Worm (Caenorhabditis elegans) whole organism, L4 larva: ENCODE measurements around the gene T27D12.1.
A peak's percentile ranks its signal among the peaks of the same experiment; 100 is the strongest.

Source experiments
- D1046.2 ChIP-seq: fragments of 200-800 bp; sonication (Bioruptor generic); IDR thresholded peaks from 2 replicates; pipeline ENCODE4 v1.3.6; 2022; ENCODE audit warnings: missing genetic modification characterization, missing compliant biosample characterization
- F26F4.8 ChIP-seq: fragments of 200-800 bp; sonication (Bioruptor generic); conservative IDR thresholded peaks from 2 replicates; pipeline ENCODE4 v1.3.6; 2022; ENCODE audit warnings: missing genetic modification characterization, missing compliant biosample characterization
- F49E8.2 ChIP-seq: sonication (generic microtip); optimal IDR thresholded peaks from 2 replicates; lab custom pipeline; 2016; ENCODE audit warnings: missing compliant biosample characterization, mild to moderate bottlenecking, missing genetic modification characterization, borderline replicate concordance
- Y48G9A.11 ChIP-seq: fragments of 200-800 bp; sonication (Bioruptor generic); IDR thresholded peaks from 2 replicates; pipeline ENCODE4 v1.3.6; 2022; ENCODE audit warnings: missing genetic modification reagents, missing genetic modification characterization, missing compliant biosample characterization
- aha-1 ChIP-seq: fragments of 150-350 bp; peaks from one replicate; lab custom pipeline; 2014; ENCODE audit warnings: missing biosample characterization, missing genetic modification characterization
- ceh-32 ChIP-seq: sonication (generic microtip); optimal IDR thresholded peaks from 2 replicates; lab custom pipeline; 2016; ENCODE audit warnings: mild to moderate bottlenecking, missing genetic modification characterization, missing compliant biosample characterization; ENCODE audit not compliant: poor library complexity
- ceh-44 ChIP-seq: fragments of 200-800 bp; sonication (Bioruptor generic); IDR thresholded peaks from 2 replicates; pipeline ENCODE4 v1.3.6; 2022; ENCODE audit warnings: missing genetic modification reagents, missing genetic modification characterization, missing compliant biosample characterization
- ceh-82 ChIP-seq: sonication (generic microtip); optimal IDR thresholded peaks from 2 replicates; lab custom pipeline; 2017; ENCODE audit warnings: missing biosample characterization, missing genetic modification characterization
- ces-1 ChIP-seq: fragments of 150-350 bp; sonication (generic microtip); optimal IDR thresholded peaks from 4 replicates; lab custom pipeline; 2014; ENCODE audit warnings: missing biosample characterization, missing genetic modification reagents, missing genetic modification characterization
- cey-2 ChIP-seq: sonication (generic microtip); optimal IDR thresholded peaks from 3 replicates; lab custom pipeline; 2017; ENCODE audit warnings: missing genetic modification characterization, mild to moderate bottlenecking, missing compliant biosample characterization, antibody characterized with exemption, borderline replicate concordance; ENCODE audit not compliant: insufficient read depth
- daf-12 ChIP-seq: fragments of 150-350 bp; optimal IDR thresholded peaks from 2 replicates; lab custom pipeline; 2014; ENCODE audit warnings: missing biosample characterization, missing genetic modification reagents, missing genetic modification characterization
- daf-16 ChIP-seq, 3 experiments: sonication (generic microtip); optimal IDR thresholded peaks; 2 replicates each; lab custom pipeline; 2016 to 2017; ENCODE audit warnings: missing genetic modification characterization in 3 of 3, missing genetic modification reagents in 3 of 3, mild to moderate bottlenecking in 2 of 3, missing compliant biosample characterization in 2 of 3, missing biosample characterization in 1 of 3, moderate library complexity in 1 of 3
- daf-19 ChIP-seq: fragments of 200-800 bp; sonication (Bioruptor generic); conservative IDR thresholded peaks from 2 replicates; pipeline ENCODE4 v1.3.6; 2022; ENCODE audit warnings: missing genetic modification characterization, missing compliant biosample characterization
- dmd-8 ChIP-seq: fragments of 200-800 bp; sonication (Bioruptor generic); IDR thresholded peaks from 2 replicates; pipeline ENCODE4 v1.3.6; 2022; ENCODE audit warnings: missing genetic modification characterization, missing compliant biosample characterization
- dve-1 ChIP-seq: sonication (generic microtip); optimal IDR thresholded peaks from 2 replicates; lab custom pipeline; 2017; ENCODE audit warnings: antibody characterized with exemption, mild to moderate bottlenecking, missing genetic modification characterization, missing compliant biosample characterization; ENCODE audit not compliant: insufficient read depth
- egl-43 ChIP-seq: fragments of 200-800 bp; sonication (Bioruptor generic); IDR thresholded peaks from 2 replicates; pipeline ENCODE4 v1.3.6; 2022; ENCODE audit warnings: missing genetic modification reagents, missing genetic modification characterization, missing compliant biosample characterization
- gei-8 ChIP-seq: fragments of 200-800 bp; sonication (Bioruptor generic); optimal IDR thresholded peaks from 2 replicates; lab custom pipeline; 2018; ENCODE audit warnings: mild to moderate bottlenecking, missing genetic modification characterization, missing compliant biosample characterization
- hif-1 ChIP-seq, 2 experiments: sonication (generic microtip); optimal IDR thresholded peaks; 2 replicates each; lab custom pipeline; 2016 to 2017; ENCODE audit warnings: missing compliant biosample characterization in 2 of 2, missing genetic modification characterization in 2 of 2, missing genetic modification reagents in 2 of 2, missing genotype in 2 of 2, mild to moderate bottlenecking in 1 of 2
- hlh-30 ChIP-seq: sonication (generic microtip); optimal IDR thresholded peaks from 2 replicates; lab custom pipeline; 2017; ENCODE audit warnings: antibody characterized with exemption, mild to moderate bottlenecking, missing genetic modification characterization, missing compliant biosample characterization; ENCODE audit not compliant: insufficient read depth
- lim-7 ChIP-seq: fragments of 200-800 bp; sonication (Bioruptor generic); IDR thresholded peaks from 2 replicates; pipeline ENCODE4 v1.3.6; 2022; ENCODE audit warnings: missing genetic modification characterization, missing compliant biosample characterization
- lin-15B ChIP-seq: fragments of 150-350 bp; sonication (generic microtip); optimal IDR thresholded peaks from 3 replicates; lab custom pipeline; 2014; ENCODE audit warnings: missing biosample characterization, missing genetic modification characterization
- lin-39 ChIP-seq: fragments of 150-350 bp; optimal IDR thresholded peaks from 2 replicates; lab custom pipeline; 2014; ENCODE audit warnings: missing biosample characterization, missing genetic modification reagents, missing genetic modification characterization
- lir-3 ChIP-seq: sonication (generic microtip); optimal IDR thresholded peaks from 2 replicates; lab custom pipeline; 2016; ENCODE audit warnings: mild to moderate bottlenecking, missing genetic modification characterization, missing compliant biosample characterization
- madf-5 ChIP-seq, 2 experiments: fragments of 200-800 bp; sonication (Bioruptor generic); IDR thresholded peaks; 2 replicates each; pipeline ENCODE4 v1.3.6; 2022; ENCODE audit warnings: missing compliant biosample characterization in 2 of 2, missing genetic modification characterization in 2 of 2
- mdl-1 ChIP-seq, 2 experiments: fragments of 150-350 bp in 1 of 2; sonication (generic microtip) in 1 of 2; optimal IDR thresholded peaks; 2 replicates each; lab custom pipeline; 2014 to 2017; ENCODE audit warnings: missing biosample characterization in 2 of 2, missing genetic modification characterization in 2 of 2
- mxl-2 ChIP-seq: fragments of 200-800 bp; sonication (Bioruptor generic); conservative IDR thresholded peaks from 2 replicates; pipeline ENCODE4 v1.3.6; 2022; ENCODE audit warnings: missing genetic modification reagents, missing genetic modification characterization, missing compliant biosample characterization
- nhr-11 ChIP-seq: fragments of 150-350 bp; optimal IDR thresholded peaks from 2 replicates; lab custom pipeline; 2014; ENCODE audit warnings: missing biosample characterization, missing genetic modification characterization
- nhr-237 ChIP-seq: sonication (generic microtip); optimal IDR thresholded peaks from 2 replicates; lab custom pipeline; 2017; ENCODE audit warnings: missing biosample characterization, missing genetic modification characterization
- nhr-41 ChIP-seq: fragments of 200-800 bp; sonication (Bioruptor generic); IDR thresholded peaks from 2 replicates; pipeline ENCODE4 v1.3.6; 2022; ENCODE audit warnings: missing genetic modification reagents, missing genetic modification characterization, missing compliant biosample characterization
- nhr-48 ChIP-seq: sonication (generic microtip); optimal IDR thresholded peaks from 2 replicates; lab custom pipeline; 2016; ENCODE audit warnings: mild to moderate bottlenecking, missing genetic modification characterization, missing compliant biosample characterization
- nhr-77 ChIP-seq: fragments of 150-350 bp; optimal IDR thresholded peaks from 2 replicates; lab custom pipeline; 2014; ENCODE audit warnings: missing biosample characterization, missing genetic modification characterization
- pha-4 ChIP-seq, 2 experiments: fragments of 150-350 bp in 1 of 2; fragments of 200-800 bp in 1 of 2; sonication (Bioruptor generic) in 1 of 2; IDR thresholded peaks in 1 of 2; optimal IDR thresholded peaks in 1 of 2; 2 replicates each; pipeline versions ENCODE4 v1.3.6 to Lab custom; 2014 to 2022; ENCODE audit warnings: missing genetic modification characterization in 2 of 2, missing genetic modification reagents in 2 of 2, missing biosample characterization in 1 of 2, missing compliant biosample characterization in 1 of 2
- php-3 ChIP-seq: fragments of 200-800 bp; sonication (Bioruptor generic); IDR thresholded peaks from 2 replicates; pipeline ENCODE4 v1.3.6; 2022; ENCODE audit warnings: missing genetic modification reagents, missing genetic modification characterization, missing compliant biosample characterization
- rbr-2 ChIP-seq: sonication (generic microtip); optimal IDR thresholded peaks from 2 replicates; lab custom pipeline; 2016; ENCODE audit warnings: missing genotype, missing genetic modification characterization, missing compliant biosample characterization
- saeg-2 ChIP-seq: fragments of 200-800 bp; sonication (Bioruptor generic); IDR thresholded peaks from 2 replicates; pipeline ENCODE4 v1.3.6; 2022; ENCODE audit warnings: missing genetic modification reagents, missing genetic modification characterization, missing compliant biosample characterization
- sdz-12 ChIP-seq: fragments of 200-800 bp; sonication (Bioruptor generic); optimal IDR thresholded peaks from 2 replicates; lab custom pipeline; 2018; ENCODE audit warnings: mild to moderate bottlenecking, missing genetic modification characterization, missing compliant biosample characterization
- snpc-4 ChIP-seq: fragments of 150-350 bp; optimal IDR thresholded peaks from 2 replicates; lab custom pipeline; 2014; ENCODE audit warnings: missing biosample characterization, missing genetic modification characterization
- tag-97 ChIP-seq: fragments of 200-800 bp; sonication (Bioruptor generic); IDR thresholded peaks from 2 replicates; pipeline ENCODE4 v1.3.6; 2022; ENCODE audit warnings: missing genetic modification characterization, missing compliant biosample characterization
- tra-1 ChIP-seq: fragments of 200-800 bp; sonication (Bioruptor generic); IDR thresholded peaks from 2 replicates; pipeline ENCODE4 v1.3.6; 2022; ENCODE audit warnings: missing genetic modification reagents, missing genetic modification characterization, missing compliant biosample characterization
- unc-39 ChIP-seq: sonication (generic microtip); optimal IDR thresholded peaks from 2 replicates; lab custom pipeline; 2017; ENCODE audit warnings: missing biosample characterization, missing genetic modification characterization
- unc-62 ChIP-seq, 3 experiments: fragments of 150-350 bp in 1 of 3; sonication (generic microtip); optimal IDR thresholded peaks in 2 of 3; peaks in 1 of 3; 1 replicate in 1 of 3; 2 replicates in 2 of 3; lab custom pipeline; 2014 to 2017; ENCODE audit warnings: missing biosample characterization in 3 of 3, missing genetic modification characterization in 3 of 3, missing genetic modification reagents in 3 of 3, missing genotype in 1 of 3
- zag-1 ChIP-seq: fragments of 150-350 bp; optimal IDR thresholded peaks from 2 replicates; lab custom pipeline; 2014; ENCODE audit warnings: missing biosample characterization, missing genetic modification characterization
- zfp-2 ChIP-seq: sonication (generic microtip); optimal IDR thresholded peaks from 2 replicates; lab custom pipeline; 2016; ENCODE audit warnings: mild to moderate bottlenecking, missing genetic modification characterization, missing compliant biosample characterization
- ztf-7 ChIP-seq: fragments of 150-350 bp; optimal IDR thresholded peaks from 2 replicates; lab custom pipeline; 2014; ENCODE audit warnings: missing biosample characterization, missing genetic modification characterization

T27D12.1 gene

DNA sequence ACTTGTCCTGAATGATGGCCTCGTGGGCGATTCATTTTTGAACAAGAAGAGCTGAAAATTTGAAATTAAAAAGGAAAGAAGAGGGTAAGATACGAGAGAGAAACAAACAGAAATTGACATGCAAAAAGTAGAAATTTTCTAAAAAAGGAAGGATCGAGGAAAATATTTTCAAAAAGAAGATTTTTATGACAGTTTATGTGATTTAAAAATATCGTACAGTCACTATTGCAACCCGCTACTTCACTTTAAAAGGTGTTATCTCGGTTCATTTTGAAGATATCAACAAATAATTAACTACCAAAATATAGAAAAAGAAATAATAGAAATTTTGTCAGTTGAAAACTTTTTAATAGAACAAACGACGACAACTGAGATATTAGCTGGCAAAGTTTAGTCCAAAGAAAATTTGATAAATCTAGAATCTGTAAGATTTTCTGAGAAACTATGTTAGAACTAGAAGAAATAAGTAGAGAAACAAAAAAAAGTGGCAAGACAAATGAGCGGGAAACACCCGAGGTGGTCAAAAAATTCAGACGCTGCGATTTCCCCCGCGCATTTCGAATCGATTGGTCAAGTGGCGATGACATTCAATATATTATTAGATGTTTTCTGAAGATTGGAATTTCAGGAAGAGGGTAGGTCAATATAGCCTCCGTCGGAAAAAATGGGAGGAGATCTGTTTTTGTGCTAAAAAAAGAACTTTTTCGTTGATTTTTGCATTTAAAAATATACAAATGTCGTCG is 18.7 kb upstream of the T27D12.1 start, which contains the start of gene Y6D1A.1:
Gene Y6D1A.1 (minus strand): TSS at position 51 of the 743 bp plus-strand sequence.
- TF ChIP-seq unc-62 (GFP tag; optimal IDR thresholded peaks at IDR 0.05 in 1 of 2; lab: Kevin White, UChicago): peak in 1 of 2 experiments; percentile 55
- TF ChIP-seq unc-62 (tag; optimal IDR thresholded peaks at IDR 0.05; lab: Kevin White, UChicago): no peak
- no peak for TF ChIP-seq nhr-48 (tag; lab: Kevin White, UChicago)

DNA sequence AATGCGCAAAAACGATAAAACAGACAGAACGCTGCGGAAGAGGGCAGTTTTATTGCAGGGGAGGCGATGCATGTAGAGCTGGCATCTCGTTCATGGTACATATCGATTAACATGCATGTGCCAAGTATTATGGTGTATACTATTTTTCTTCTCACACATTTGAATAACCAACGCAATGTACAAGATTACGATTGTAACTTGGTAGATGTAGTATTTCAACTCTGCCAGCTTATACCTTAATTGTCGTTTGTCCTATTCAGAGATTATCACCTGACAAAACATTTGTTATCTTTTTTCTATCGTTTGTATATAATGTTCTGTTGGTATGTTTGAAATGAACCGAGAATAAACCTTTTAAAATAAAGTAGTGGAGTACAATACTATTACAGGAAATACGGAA is 12.5 kb upstream of the T27D12.1 start, which contains the start of gene pes-5:
Gene pes-5 (minus strand): TSS at position 101 of the 400 bp plus-strand sequence.
- TF ChIP-seq zfp-2 (tag; lab: Kevin White, UChicago): no peak

DNA sequence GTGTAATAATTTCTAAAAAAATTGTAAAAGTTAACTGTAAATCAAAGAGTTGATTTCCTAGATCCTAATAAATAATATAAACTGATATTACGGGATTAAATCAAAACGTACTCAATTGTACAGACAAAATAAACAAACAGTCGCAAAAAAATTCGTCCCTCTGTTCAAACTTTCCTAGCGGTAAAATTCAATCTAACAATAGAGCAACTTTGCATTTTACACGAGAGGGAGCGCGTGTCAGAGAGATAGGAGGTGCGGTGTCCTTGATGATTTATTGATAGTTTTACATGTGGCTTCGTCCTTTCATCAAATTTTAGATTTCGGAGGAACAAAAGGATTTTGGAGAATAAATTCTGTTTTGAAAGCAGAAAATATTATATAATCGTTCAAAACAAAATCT is 11.8 kb upstream of the T27D12.1 start:
- no peak for TF ChIP-seq gei-8
- no peak for TF ChIP-seq D1046.2 (GFP tag; lab: Robert Waterston, UW)
- no peak for TF ChIP-seq dve-1 (tag; lab: Kevin White, UChicago)
- TF ChIP-seq tra-1: no peak
- TF ChIP-seq saeg-2 (GFP tag; lab: Robert Waterston, UW): no peak
- TF ChIP-seq dmd-8 (GFP tag; lab: Robert Waterston, UW): no peak
- TF ChIP-seq mdl-1 (tag; optimal IDR thresholded peaks at IDR 0.05; lab: Kevin White, UChicago): peak in 1 of 2 experiments; percentile 60
- no peak for TF ChIP-seq hif-1 (tag; optimal IDR thresholded peaks at IDR 0.05; lab: Kevin White, UChicago)
- no peak for TF ChIP-seq rbr-2 (tag; lab: Kevin White, UChicago)
- TF ChIP-seq pha-4 (GFP tag; IDR thresholded peaks at IDR 0.05; lab: Robert Waterston, UW): no peak
- peak; percentile 70 for TF ChIP-seq pha-4 (tag; optimal IDR thresholded peaks at IDR 0.05; lab: Kevin White, UChicago)
- TF ChIP-seq php-3 (GFP tag; lab: Robert Waterston, UW): no peak
- TF ChIP-seq mxl-2 (GFP tag; lab: Robert Waterston, UW): no peak
- no peak for TF ChIP-seq F26F4.8 (GFP tag; lab: Robert Waterston, UW)
- TF ChIP-seq ceh-44: no peak
- TF ChIP-seq zag-1 (tag; lab: Kevin White, UChicago): no peak
- TF ChIP-seq ceh-32 (tag; lab: Kevin White, UChicago): no peak
- no peak for TF ChIP-seq aha-1 (tag; lab: Kevin White, UChicago)
- TF ChIP-seq nhr-77 (tag; lab: Kevin White, UChicago): no peak
- no peak for TF ChIP-seq nhr-237
- no peak for TF ChIP-seq snpc-4 (tag; lab: Kevin White, UChicago)
- no peak for TF ChIP-seq lir-3 (tag; lab: Kevin White, UChicago)
- TF ChIP-seq ceh-82: no peak
- TF ChIP-seq nhr-11: no peak
- TF ChIP-seq nhr-41 (GFP tag; lab: Robert Waterston, UW): no peak
- no peak for TF ChIP-seq tag-97
- peak; percentile 91 for TF ChIP-seq hlh-30 (tag; lab: Kevin White, UChicago)
- no peak for TF ChIP-seq daf-12 (tag; lab: Kevin White, UChicago)
- TF ChIP-seq daf-16 (GFP tag; optimal IDR thresholded peaks at IDR 0.05; lab: Kevin White, UChicago): no peak
- TF ChIP-seq daf-16 (tag; optimal IDR thresholded peaks at IDR 0.05; lab: Kevin White, UChicago): peak; percentile 12
- TF ChIP-seq lin-15B (tag; lab: Kevin White, UChicago): no peak
- no peak for TF ChIP-seq egl-43 (GFP tag; lab: Robert Waterston, UW)
- no peak for TF ChIP-seq Y48G9A.11 (GFP tag; lab: Robert Waterston, UW)
- TF ChIP-seq unc-39 (tag; lab: Kevin White, UChicago): no peak
- no peak for TF ChIP-seq madf-5 (GFP tag; IDR thresholded peaks at IDR 0.05; lab: Robert Waterston, UW)
- TF ChIP-seq ztf-7 (tag; lab: Kevin White, UChicago): no peak
- no peak for TF ChIP-seq F49E8.2 (tag; lab: Kevin White, UChicago)
- TF ChIP-seq daf-19 (GFP tag; lab: Robert Waterston, UW): no peak
- no peak for TF ChIP-seq sdz-12 (GFP tag; lab: Kevin White, UChicago)
- TF ChIP-seq lin-39 (tag; lab: Kevin White, UChicago): no peak
- TF ChIP-seq cey-2 (tag; lab: Kevin White, UChicago): no peak
- TF ChIP-seq lim-7: no peak
- TF ChIP-seq nhr-48 (tag; lab: Kevin White, UChicago): no peak
- TF ChIP-seq ces-1 (GFP tag; lab: Kevin White, UChicago): no peak
